Fruit fly (Drosophila melanogaster) whole organism, embryonic: ENCODE data around the gene CG4452.
A peak's percentile ranks its signal among the peaks of the same experiment; 100 is the strongest.

ENCODE experiments used
- ATbp ChIP-seq: fragments of 200-800 bp; sonication (Bioruptor generic); optimal IDR thresholded peaks from 2 replicates; lab custom pipeline; 2017; ENCODE audit warnings: missing biosample characterization, mild to moderate bottlenecking, missing genetic modification characterization, missing genetic modification reagents
- Aef1 ChIP-seq: fragments of 200-800 bp; sonication (Bioruptor generic); IDR thresholded peaks from 3 replicates; pipeline ENCODE4 v1.3.6; 2022; ENCODE audit warnings: missing biosample characterization, missing genetic modification characterization
- Antp ChIP-seq: fragments of 200-800 bp; sonication (Bioruptor generic); optimal IDR thresholded peaks from 3 replicates; lab custom pipeline; 2016; ENCODE audit warnings: missing biosample characterization, missing genetic modification characterization
- Awh ChIP-seq: fragments of 200-800 bp; sonication (Bioruptor generic); IDR thresholded peaks from 2 replicates; pipeline ENCODE4, ENCODE4 v1.3.6; 2022; ENCODE audit warnings: missing biosample characterization, missing genetic modification characterization
- C15 ChIP-seq: fragments of 200-800 bp; sonication (Bioruptor generic); IDR thresholded peaks from 3 replicates; pipeline ENCODE4 v1.3.6; 2022; ENCODE audit warnings: missing biosample characterization, missing genetic modification characterization
- CG11504 ChIP-seq: fragments of 200-800 bp; sonication (Bioruptor generic); optimal IDR thresholded peaks from 3 replicates; lab custom pipeline; 2019; ENCODE audit warnings: missing biosample characterization, mild to moderate bottlenecking, missing genetic modification characterization, moderate library complexity
- CG12104 ChIP-seq: fragments of 200-800 bp; sonication (Bioruptor generic); optimal IDR thresholded peaks from 3 replicates; lab custom pipeline; 2016; ENCODE audit warnings: missing biosample characterization, missing genetic modification characterization
- CG12659 ChIP-seq: fragments of 200-800 bp; sonication (Bioruptor generic); optimal IDR thresholded peaks from 3 replicates; lab custom pipeline; 2017; ENCODE audit warnings: mild to moderate bottlenecking, missing biosample characterization, missing genetic modification reagents, missing genetic modification characterization
- CG13296 ChIP-seq: fragments of 200-800 bp; sonication (Bioruptor generic); optimal IDR thresholded peaks from 3 replicates; lab custom pipeline; 2018; ENCODE audit warnings: missing biosample characterization, mild to moderate bottlenecking, missing genetic modification characterization
- CG14050 ChIP-seq: fragments of 200-800 bp; sonication (Bioruptor generic); IDR thresholded peaks from 3 replicates; pipeline ENCODE4 v1.3.6; 2022; ENCODE audit warnings: missing biosample characterization, missing genetic modification characterization
- CG15011 ChIP-seq: fragments of 200-800 bp; sonication (Bioruptor generic); optimal IDR thresholded peaks from 3 replicates; lab custom pipeline; 2018; ENCODE audit warnings: missing biosample characterization, mild to moderate bottlenecking, missing genetic modification characterization
- CG15514 ChIP-seq: fragments of 200-800 bp; sonication (Bioruptor generic); optimal IDR thresholded peaks from 3 replicates; lab custom pipeline; 2017; ENCODE audit warnings: missing biosample characterization, missing genetic modification characterization, mild to moderate bottlenecking, moderate library complexity, missing genetic modification reagents
- CG17359 ChIP-seq: fragments of 200-800 bp; sonication (Bioruptor generic); optimal IDR thresholded peaks from 3 replicates; lab custom pipeline; 2018; ENCODE audit warnings: missing biosample characterization, mild to moderate bottlenecking, missing genetic modification characterization, moderate library complexity
- CG17802 ChIP-seq: fragments of 200-800 bp; sonication (Bioruptor generic); optimal IDR thresholded peaks from 2 replicates; lab custom pipeline; 2018; ENCODE audit warnings: missing biosample characterization, mild to moderate bottlenecking, missing genetic modification characterization, moderate library complexity
- CG2678 ChIP-seq: fragments of 200-800 bp; sonication (Bioruptor generic); optimal IDR thresholded peaks from 3 replicates; lab custom pipeline; 2019; ENCODE audit warnings: missing biosample characterization, mild to moderate bottlenecking, missing genetic modification characterization, moderate library complexity
- CG30431 ChIP-seq: fragments of 200-800 bp; sonication (Bioruptor generic); optimal IDR thresholded peaks from 2 replicates; lab custom pipeline; 2017; ENCODE audit warnings: missing biosample characterization, missing genetic modification characterization
- CG32772 ChIP-seq: fragments of 200-800 bp; sonication (Bioruptor generic); IDR thresholded peaks from 2 replicates; pipeline ENCODE4 v1.3.6; 2022; ENCODE audit warnings: missing biosample characterization, missing genetic modification characterization
- CG43689 ChIP-seq: fragments of 200-800 bp; sonication (Bioruptor generic); IDR thresholded peaks from 2 replicates; pipeline ENCODE4 v1.3.6; 2022; ENCODE audit warnings: missing biosample characterization, missing genetic modification characterization
- CG8281 ChIP-seq: fragments of 200-800 bp; sonication (Bioruptor generic); optimal IDR thresholded peaks from 2 replicates; lab custom pipeline; 2018; ENCODE audit warnings: missing biosample characterization, mild to moderate bottlenecking, missing genetic modification characterization, moderate library complexity
- CG9876 ChIP-seq: fragments of 200-800 bp; sonication (Bioruptor generic); optimal IDR thresholded peaks from 2 replicates; lab custom pipeline; 2016; ENCODE audit warnings: missing biosample characterization, missing genetic modification characterization
- CHES-1-like ChIP-seq: fragments of 200-800 bp; sonication (Bioruptor generic); optimal IDR thresholded peaks from 2 replicates; lab custom pipeline; 2016; ENCODE audit warnings: missing biosample characterization, missing genetic modification characterization
- Chrac-16 ChIP-seq: fragments of 200-800 bp; sonication (Bioruptor generic); optimal IDR thresholded peaks from 3 replicates; lab custom pipeline; 2016; ENCODE audit warnings: missing biosample characterization, missing genetic modification characterization
- CoRest ChIP-seq: fragments of 200-800 bp; sonication (Bioruptor generic); optimal IDR thresholded peaks from 3 replicates; lab custom pipeline; 2018; ENCODE audit warnings: missing biosample characterization, mild to moderate bottlenecking, missing genetic modification characterization, moderate library complexity
- D ChIP-seq, 2 experiments: fragments of 200-800 bp in 1 of 2; fragments of >200 bp in 1 of 2; sonication (Bioruptor generic) in 1 of 2; optimal IDR thresholded peaks; 2 replicates in 1 of 2; 3 replicates in 1 of 2; lab custom pipeline; 2017; ENCODE audit warnings: mild to moderate bottlenecking in 1 of 2, missing biosample characterization in 1 of 2, missing genetic modification characterization in 1 of 2, missing genetic modification reagents in 1 of 2
- Dad ChIP-seq: fragments of 200-800 bp; sonication (Bioruptor generic); optimal IDR thresholded peaks from 3 replicates; lab custom pipeline; 2016; ENCODE audit warnings: missing biosample characterization, missing genetic modification characterization
- Dbx ChIP-seq: fragments of 200-800 bp; sonication (Bioruptor generic); IDR thresholded peaks from 3 replicates; pipeline ENCODE4 v1.3.6; 2022; ENCODE audit warnings: missing biosample characterization, missing genetic modification characterization
- Dfd ChIP-seq, 2 experiments: fragments of >200 bp; optimal IDR thresholded peaks; 2 replicates each; lab custom pipeline; 2017; ENCODE audit warnings: missing biosample characterization in 2 of 2, missing genetic modification characterization in 2 of 2
- Dll ChIP-seq: fragments of 200-800 bp; sonication (Bioruptor generic); IDR thresholded peaks from 4 replicates; pipeline ENCODE4 v1.3.6; 2022; ENCODE audit warnings: missing biosample characterization, missing genetic modification characterization; ENCODE audit not compliant: partially characterized antibody
- Ets65A ChIP-seq: fragments of 200-800 bp; sonication (Bioruptor generic); peaks from one replicate; lab custom pipeline; 2016; ENCODE audit warnings: missing biosample characterization, missing genetic modification characterization
- HHEX ChIP-seq: fragments of 200-800 bp; sonication (Bioruptor generic); optimal IDR thresholded peaks from 3 replicates; lab custom pipeline; 2017; ENCODE audit warnings: missing biosample characterization, mild to moderate bottlenecking, missing genetic modification characterization, missing genetic modification reagents
- MESR4 ChIP-seq: fragments of 200-800 bp; sonication (Bioruptor generic); optimal IDR thresholded peaks from 2 replicates; lab custom pipeline; 2018; ENCODE audit warnings: missing biosample characterization, mild to moderate bottlenecking, missing genetic modification characterization, moderate library complexity
- Mes4 ChIP-seq: fragments of 200-800 bp; sonication (Bioruptor generic); optimal IDR thresholded peaks from 2 replicates; lab custom pipeline; 2016; ENCODE audit warnings: missing biosample characterization, missing genetic modification characterization
- Mrtf ChIP-seq: fragments of 200-800 bp; sonication (Bioruptor generic); IDR thresholded peaks from 3 replicates; pipeline ENCODE4 v1.3.6; 2022; ENCODE audit warnings: missing biosample characterization, missing genetic modification characterization
- Myb ChIP-seq: fragments of 200-800 bp; sonication (Bioruptor generic); optimal IDR thresholded peaks from 2 replicates; lab custom pipeline; 2016; ENCODE audit warnings: missing biosample characterization, missing genetic modification characterization
- NK7.1 ChIP-seq: fragments of 200-800 bp; sonication (Bioruptor generic); optimal IDR thresholded peaks from 3 replicates; lab custom pipeline; 2016; ENCODE audit warnings: missing biosample characterization, missing genetic modification characterization
- PHDP ChIP-seq: fragments of 200-800 bp; sonication (Bioruptor generic); optimal IDR thresholded peaks from 3 replicates; lab custom pipeline; 2018; ENCODE audit warnings: missing biosample characterization, mild to moderate bottlenecking, missing genetic modification characterization, moderate library complexity
- Side ChIP-seq: fragments of 200-800 bp; sonication (Bioruptor generic); optimal IDR thresholded peaks from 2 replicates; lab custom pipeline; 2016; ENCODE audit warnings: missing biosample characterization, missing genetic modification characterization
- Xrp1 ChIP-seq: fragments of 200-800 bp; sonication (Bioruptor generic); IDR thresholded peaks from 2 replicates; pipeline ENCODE4 v1.3.6; 2022; ENCODE audit warnings: missing biosample characterization, missing genetic modification characterization
- ase ChIP-seq: fragments of 200-800 bp; sonication (Bioruptor generic); IDR thresholded peaks from 3 replicates; pipeline ENCODE4 v1.3.6; 2022; ENCODE audit warnings: missing biosample characterization, missing genetic modification characterization
- ato ChIP-seq: fragments of 200-800 bp; sonication (Bioruptor generic); IDR thresholded peaks from 2 replicates; pipeline ENCODE4 v1.3.6; 2022; ENCODE audit warnings: missing biosample characterization, missing genetic modification characterization; ENCODE audit not compliant: partially characterized antibody
- dmrt99B ChIP-seq: fragments of 200-800 bp; sonication (Bioruptor generic); optimal IDR thresholded peaks from 2 replicates; lab custom pipeline; 2018; ENCODE audit warnings: missing biosample characterization, mild to moderate bottlenecking, missing genetic modification characterization, moderate library complexity
- dpn ChIP-seq, 2 experiments: fragments of 200-800 bp; sonication (Bioruptor generic); optimal IDR thresholded peaks; 3 replicates each; lab custom pipeline; 2016; ENCODE audit warnings: missing biosample characterization in 2 of 2, missing genetic modification characterization in 2 of 2
- en ChIP-seq: fragments of 200-800 bp; sonication (Bioruptor generic); optimal IDR thresholded peaks from 2 replicates; lab custom pipeline; 2016; ENCODE audit warnings: missing biosample characterization, missing genetic modification characterization
- fu2 ChIP-seq: fragments of 200-800 bp; sonication (Bioruptor generic); optimal IDR thresholded peaks from 2 replicates; lab custom pipeline; 2016; ENCODE audit warnings: missing biosample characterization, missing genetic modification characterization
- lmd ChIP-seq: fragments of 200-800 bp; sonication (Bioruptor generic); IDR thresholded peaks from 2 replicates; pipeline ENCODE4 v1.3.6; 2022; ENCODE audit warnings: missing biosample characterization, missing genetic modification characterization
- psq ChIP-seq: fragments of 200-800 bp; sonication (Bioruptor generic); optimal IDR thresholded peaks from 2 replicates; lab custom pipeline; 2017; ENCODE audit warnings: missing biosample characterization, missing genetic modification characterization
- row ChIP-seq: fragments of 200-800 bp; sonication (Bioruptor generic); IDR thresholded peaks from 3 replicates; pipeline ENCODE4 v1.3.6; 2022; ENCODE audit warnings: missing biosample characterization, missing genetic modification characterization
- sd ChIP-seq: fragments of 200-800 bp; sonication (Bioruptor generic); optimal IDR thresholded peaks from 3 replicates; lab custom pipeline; 2018; ENCODE audit warnings: missing biosample characterization, mild to moderate bottlenecking, missing genetic modification characterization, moderate library complexity
- toy ChIP-seq: fragments of 200-800 bp; sonication (Bioruptor generic); IDR thresholded peaks from 2 replicates; pipeline ENCODE4 v1.3.6; 2022; ENCODE audit warnings: missing biosample characterization, missing genetic modification characterization
- unpg ChIP-seq: fragments of 200-800 bp; sonication (Bioruptor generic); optimal IDR thresholded peaks from 3 replicates; lab custom pipeline; 2018; ENCODE audit warnings: missing biosample characterization, mild to moderate bottlenecking, missing genetic modification characterization, moderate library complexity
- vvl ChIP-seq: fragments of 200-800 bp; sonication (Bioruptor generic); IDR thresholded peaks from 2 replicates; pipeline ENCODE4 v1.3.6; 2022; ENCODE audit warnings: missing biosample characterization, missing genetic modification characterization

The CG4452 gene

DNA sequence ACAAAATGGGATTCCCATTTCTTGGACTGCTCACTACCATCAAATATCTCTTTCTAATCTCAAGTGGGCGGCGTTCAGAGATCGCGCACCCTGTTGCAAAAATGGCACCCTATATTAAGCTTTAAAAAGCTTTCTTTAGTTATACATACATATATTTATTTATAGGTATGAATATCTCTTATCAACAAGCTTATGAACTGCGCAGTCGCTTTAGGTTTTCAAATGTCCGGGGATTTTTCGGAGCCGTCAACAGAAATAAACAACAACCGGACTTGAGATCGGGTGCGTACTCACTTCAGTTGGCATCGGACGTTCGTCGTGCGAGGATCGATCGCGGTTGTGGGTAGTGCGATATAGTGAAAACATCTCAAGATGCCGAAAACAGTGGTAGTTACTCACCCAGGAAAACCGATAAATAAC is 17.9 kb upstream of the CG4452 start, which contains the start of gene PGRP-LF (continued):
- TF ChIP-seq CG17359 (peak; percentile 4), Dfd (GFP tag; optimal IDR thresholded peaks at IDR 0.05; lab: Kevin White, UChicago) (no peak), CG8281 (tag; lab: Kevin White, UChicago) (no peak), ase (GFP tag; lab: Robert Waterston, UW) (no peak), Awh (no peak), Side (GFP tag; lab: Kevin White, UChicago) (no peak), CG12104 (no peak), CoRest (peak; percentile 24), Mrtf (GFP tag; lab: Robert Waterston, UW) (no peak), CG11504 (tag; lab: Kevin White, UChicago) (no peak), Xrp1 (GFP tag; lab: Robert Waterston, UW) (no peak), CG30431 (GFP tag; lab: Kevin White, UChicago) (no peak), dmrt99B (tag; lab: Kevin White, UChicago) (peak; percentile 21), Dbx (GFP tag; lab: Robert Waterston, UW) (peak; percentile 41; the same call in 1 of the 3 replicates), sd (tag; lab: Kevin White, UChicago) (no peak), CG15011 (GFP tag; lab: Kevin White, UChicago) (no peak), CG2678 (tag; lab: Kevin White, UChicago) (peak; percentile 8), NK7.1 (GFP tag; lab: Kevin White, UChicago) (no peak), en (GFP tag; lab: Kevin White, UChicago) (no peak), Aef1 (GFP tag; lab: Robert Waterston, UW) (no peak), CG13296 (GFP tag; lab: Kevin White, UChicago) (peak; percentile 29), HHEX (GFP tag; lab: Kevin White, UChicago) (no peak), Myb (GFP tag; lab: Kevin White, UChicago) (no peak), psq (GFP tag; lab: Kevin White, UChicago) (no peak), CHES-1-like (GFP tag; lab: Kevin White, UChicago) (peak; percentile 22), D (optimal IDR thresholded peaks at IDR 0.05; lab: Kevin White, UChicago) (no peak), D (GFP tag; optimal IDR thresholded peaks at IDR 0.05; lab: Kevin White, UChicago) (no peak), PHDP (tag; lab: Kevin White, UChicago) (peak; percentile 48), CG14050 (GFP tag; lab: Robert Waterston, UW) (no peak), CG15514 (GFP tag; lab: Kevin White, UChicago) (peak; percentile 25), C15 (no peak), Dll (GFP tag; lab: Robert Waterston, UW) (no peak), Mes4 (GFP tag; lab: Kevin White, UChicago) (no peak), Ets65A (GFP tag; lab: Kevin White, UChicago) (no peak), row (GFP tag; lab: Robert Waterston, UW) (peak; percentile 39; the same call in 1 of the 3 replicates), fu2 (GFP tag; lab: Kevin White, UChicago) (no peak), vvl (GFP tag; lab: Robert Waterston, UW) (0 out of 2 replicates have a peak, but pooled peaks have one; percentile 20), Dad (GFP tag; lab: Kevin White, UChicago) (no peak), CG17802 (tag; lab: Kevin White, UChicago) (no peak), CG43689 (GFP tag; lab: Robert Waterston, UW) (no peak), ATbp (GFP tag; lab: Kevin White, UChicago) (no peak), CG9876 (GFP tag; lab: Kevin White, UChicago) (no peak), lmd (GFP tag; lab: Robert Waterston, UW) (no peak), toy (GFP tag; lab: Robert Waterston, UW) (no peak), Antp (no peak), ato (GFP tag; lab: Robert Waterston, UW) (no peak), MESR4 (no peak), dpn (GFP tag; optimal IDR thresholded peaks at IDR 0.05; lab: Kevin White, UChicago) (peak in 1 of 2 experiments; percentile 2), unpg (peak; percentile 21), CG12659 (GFP tag; lab: Kevin White, UChicago) (peak; percentile 16), Chrac-16 (GFP tag; lab: Kevin White, UChicago) (no peak), CG32772 (GFP tag; lab: Robert Waterston, UW) (no peak)
